Fruit fly (Drosophila melanogaster): ENCODE results near the gene CG2993.

The CG2993 gene

DNA sequence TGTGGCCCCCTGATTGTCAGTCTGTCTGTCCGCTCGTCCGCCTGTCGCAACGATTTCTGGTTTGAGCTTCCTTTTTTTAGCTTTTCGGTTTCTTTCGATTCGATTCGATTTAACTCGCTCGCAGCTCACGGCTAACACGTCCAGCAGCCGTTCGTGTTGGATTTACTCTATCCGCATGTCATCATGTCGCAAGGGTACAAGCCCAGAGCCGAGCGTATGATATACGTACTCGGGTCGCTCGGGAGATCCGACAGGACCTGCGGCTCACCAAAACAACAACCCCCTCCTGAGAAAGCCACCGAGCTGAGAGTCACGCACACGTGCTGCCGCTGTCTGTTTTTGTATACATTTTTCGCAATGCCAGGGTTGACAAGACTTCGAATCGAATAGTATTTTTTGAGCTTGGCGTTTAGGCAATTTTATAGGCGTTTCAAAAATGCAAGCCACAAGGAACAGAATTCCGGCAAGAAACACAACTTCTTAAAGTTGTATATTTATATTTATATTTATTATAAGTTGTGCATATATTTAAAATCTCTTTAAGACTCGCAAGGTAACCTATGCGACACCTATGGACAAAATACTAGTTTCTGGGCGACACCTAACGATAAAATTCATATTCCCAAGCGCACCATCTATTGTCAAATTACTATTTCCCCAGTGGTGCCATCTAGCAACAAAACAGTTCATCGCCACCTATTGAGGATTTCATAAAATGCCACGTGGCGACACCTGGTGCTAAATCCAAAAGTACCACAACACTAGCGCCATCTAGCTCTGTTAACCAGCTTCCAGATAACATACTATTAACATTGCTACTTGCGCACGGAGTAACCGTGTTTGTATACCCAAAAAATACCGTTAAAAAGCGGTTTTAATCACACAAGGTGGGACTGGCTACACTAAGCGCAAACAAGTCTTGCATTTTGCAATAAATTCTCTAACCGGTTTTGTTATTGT lies at the start of gene CG2993, which contains the start of gene sgll:
CG2993 (minus strand) TSS at position 353 of the 960 bp plus-strand sequence.
sgll (plus strand) TSS at position 871 of the 960 bp plus-strand sequence.
- TF ChIP-seq toe (GFP tag; optimal IDR thresholded peaks at IDR 0.05) (peak; percentile 85), CG7101 (tag; optimal IDR thresholded peaks at IDR 0.05) (peak; percentile 78), bab1 (GFP tag; optimal IDR thresholded peaks at IDR 0.05) (peak; percentile 65), CG1620 (GFP tag; optimal IDR thresholded peaks at IDR 0.05) (peak; percentile 96), CG5204 (GFP tag; optimal IDR thresholded peaks at IDR 0.05) (peak; percentile 59), tj (GFP tag; optimal IDR thresholded peaks at IDR 0.05) (no peak), Crg-1 (GFP tag; optimal IDR thresholded peaks at IDR 0.05) (peak; percentile 88), CG14711 (tag; optimal IDR thresholded peaks at IDR 0.05) (peak; percentile 54), CG11617 (GFP tag; optimal IDR thresholded peaks at IDR 0.05) (peak; percentile 12), ovo (GFP tag; optimal IDR thresholded peaks at IDR 0.05) (peak; percentile 97), Hr96 (GFP tag; optimal IDR thresholded peaks at IDR 0.05) (peak; percentile 92), Mnt (GFP tag; optimal IDR thresholded peaks at IDR 0.05) (peak; percentile 86), Clk (GFP tag; optimal IDR thresholded peaks at IDR 0.05) (peak; percentile 20), CG33017 (tag; optimal IDR thresholded peaks at IDR 0.05) (peak; percentile 39), cic (GFP tag; optimal IDR thresholded peaks at IDR 0.05) (peak; percentile 27), CG12768 (GFP tag; optimal IDR thresholded peaks at IDR 0.05) (peak; percentile 55), kay (GFP tag; ENCODE audit: borderline replicate concordance) (no peak), pad (GFP tag; optimal IDR thresholded peaks at IDR 0.05) (peak; percentile 77), CG7045 (GFP tag; optimal IDR thresholded peaks at IDR 0.05) (peak; percentile 61), cnc (optimal IDR thresholded peaks at IDR 0.05) (no peak)

DNA sequence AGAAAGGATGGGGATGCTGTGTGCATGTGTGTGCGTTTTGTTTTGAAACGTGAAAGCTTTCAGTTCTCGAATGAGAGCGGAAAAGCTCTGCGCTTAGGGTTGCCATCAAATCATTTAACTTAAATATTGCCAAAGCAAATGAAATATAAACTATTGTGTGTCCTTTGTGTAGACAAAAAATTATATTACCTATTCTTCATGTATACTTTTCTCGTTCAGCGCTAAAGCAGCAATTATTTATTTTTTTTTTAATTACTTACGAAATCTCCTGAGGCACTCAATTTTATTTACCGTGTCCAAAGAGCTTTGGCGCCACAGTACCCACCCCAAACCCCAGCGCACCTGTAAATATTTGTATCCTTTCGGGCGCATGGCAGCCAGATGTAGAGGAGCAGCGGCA lies 11.7 kb upstream of the CG2993 start:
- TF ChIP-seq cnc (optimal IDR thresholded peaks at IDR 0.05) (no peak), pad (GFP tag; optimal IDR thresholded peaks at IDR 0.05) (peak; percentile 2), CG5204 (GFP tag; optimal IDR thresholded peaks at IDR 0.05) (peak; percentile 32), cic (GFP tag; optimal IDR thresholded peaks at IDR 0.05) (peak; percentile 88), kay (GFP tag; ENCODE audit: borderline replicate concordance) (no peak), CG7101 (tag; optimal IDR thresholded peaks at IDR 0.05) (peak; percentile 34), CG7045 (GFP tag; optimal IDR thresholded peaks at IDR 0.05) (peak; percentile 36), Crg-1 (GFP tag; optimal IDR thresholded peaks at IDR 0.05) (no peak), Hr96 (GFP tag; optimal IDR thresholded peaks at IDR 0.05) (peak; percentile 43), toe (GFP tag; optimal IDR thresholded peaks at IDR 0.05) (peak; percentile 68), CG11617 (GFP tag; optimal IDR thresholded peaks at IDR 0.05) (peak; percentile 28), CG33017 (tag; optimal IDR thresholded peaks at IDR 0.05) (peak; percentile 41), CG1620 (GFP tag; optimal IDR thresholded peaks at IDR 0.05) (no peak), CG14711 (tag; optimal IDR thresholded peaks at IDR 0.05) (peak; percentile 69), Clk (GFP tag; optimal IDR thresholded peaks at IDR 0.05) (peak; percentile 52), ovo (GFP tag; optimal IDR thresholded peaks at IDR 0.05) (no peak), CG12768 (GFP tag; optimal IDR thresholded peaks at IDR 0.05) (peak; percentile 49), Mnt (GFP tag; optimal IDR thresholded peaks at IDR 0.05) (peak; percentile 18), tj (GFP tag; optimal IDR thresholded peaks at IDR 0.05) (no peak), bab1 (GFP tag; optimal IDR thresholded peaks at IDR 0.05) (no peak)

DNA sequence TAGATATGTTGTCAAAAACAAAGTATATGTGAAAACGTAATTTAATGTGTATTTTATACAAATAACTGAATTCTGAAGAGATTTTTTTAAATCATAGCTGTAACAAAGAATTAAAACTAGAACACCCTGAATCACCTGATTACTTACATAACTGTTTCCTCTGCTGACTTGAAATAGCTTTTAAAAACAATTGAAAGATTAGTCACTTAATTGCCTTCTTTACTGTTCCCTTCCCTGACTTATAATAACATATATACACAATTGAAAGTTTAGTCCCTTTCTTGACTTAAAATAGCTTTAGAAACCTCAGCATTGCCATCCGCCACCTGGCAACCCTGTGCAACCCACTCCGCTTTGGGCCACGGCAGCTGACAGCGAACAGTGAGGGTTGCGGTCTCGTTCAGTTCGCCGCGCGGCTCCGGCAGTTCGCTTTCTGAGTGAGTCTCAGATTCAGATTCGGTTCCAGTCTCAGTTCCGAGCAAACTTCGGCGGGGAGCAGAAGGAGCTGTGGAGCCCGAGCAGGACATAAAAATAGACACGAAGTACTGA lies 4.2 kb upstream of the CG2993 start, which contains the start of gene CG34384:
CG34384 (plus strand) TSS at position 381 of the 549 bp plus-strand sequence.
- TF ChIP-seq ovo (GFP tag; optimal IDR thresholded peaks at IDR 0.05) (no peak), cnc (optimal IDR thresholded peaks at IDR 0.05) (no peak), CG12768 (GFP tag; optimal IDR thresholded peaks at IDR 0.05) (peak; percentile 61), CG14711 (tag; optimal IDR thresholded peaks at IDR 0.05) (peak; percentile 22), cic (GFP tag; optimal IDR thresholded peaks at IDR 0.05) (no peak), pad (GFP tag; optimal IDR thresholded peaks at IDR 0.05) (peak; percentile 36), CG1620 (GFP tag; optimal IDR thresholded peaks at IDR 0.05) (no peak), toe (GFP tag; optimal IDR thresholded peaks at IDR 0.05) (peak; percentile 70), CG7045 (GFP tag; optimal IDR thresholded peaks at IDR 0.05) (peak; percentile 74), tj (GFP tag; optimal IDR thresholded peaks at IDR 0.05) (peak; percentile 4), Mnt (GFP tag; optimal IDR thresholded peaks at IDR 0.05) (no peak), CG33017 (tag; optimal IDR thresholded peaks at IDR 0.05) (peak; percentile 34), CG5204 (GFP tag; optimal IDR thresholded peaks at IDR 0.05) (peak; percentile 76), Crg-1 (GFP tag; optimal IDR thresholded peaks at IDR 0.05) (no peak), Hr96 (GFP tag; optimal IDR thresholded peaks at IDR 0.05) (peak; percentile 42), Clk (GFP tag; optimal IDR thresholded peaks at IDR 0.05) (no peak), CG7101 (tag; optimal IDR thresholded peaks at IDR 0.05) (no peak), kay (GFP tag; ENCODE audit: borderline replicate concordance) (peak; percentile 32), bab1 (GFP tag; optimal IDR thresholded peaks at IDR 0.05) (no peak), CG11617 (GFP tag; optimal IDR thresholded peaks at IDR 0.05) (peak; percentile 40)

DNA sequence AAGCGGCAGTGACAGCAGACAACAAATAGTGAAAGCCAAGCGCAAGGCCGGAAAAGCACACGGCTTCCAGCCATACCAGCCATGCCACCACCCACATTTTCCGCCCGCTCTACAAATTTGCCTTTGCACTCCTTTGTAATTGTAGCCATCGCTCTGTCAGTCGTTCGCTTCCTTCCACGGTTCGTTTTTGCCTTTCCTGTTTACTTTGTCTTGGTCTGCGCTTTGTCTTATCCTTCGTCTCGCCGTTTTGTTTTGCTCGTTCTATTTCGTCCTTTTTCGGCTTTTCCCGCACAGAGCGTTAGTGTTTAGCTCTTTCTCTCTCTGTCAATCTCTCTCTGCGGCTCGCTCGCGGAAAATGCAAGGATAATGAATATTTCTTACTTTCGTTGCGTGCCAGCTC lies 3.7 kb upstream of the CG2993 start:
- TF ChIP-seq Hr96 (GFP tag; optimal IDR thresholded peaks at IDR 0.05) (no peak), Clk (GFP tag; optimal IDR thresholded peaks at IDR 0.05) (no peak), pad (GFP tag; optimal IDR thresholded peaks at IDR 0.05) (no peak), bab1 (GFP tag; optimal IDR thresholded peaks at IDR 0.05) (no peak), tj (GFP tag; optimal IDR thresholded peaks at IDR 0.05) (no peak), CG12768 (GFP tag; optimal IDR thresholded peaks at IDR 0.05) (no peak), cnc (optimal IDR thresholded peaks at IDR 0.05) (no peak), ovo (GFP tag; optimal IDR thresholded peaks at IDR 0.05) (no peak), CG1620 (GFP tag; optimal IDR thresholded peaks at IDR 0.05) (no peak), CG7045 (GFP tag; optimal IDR thresholded peaks at IDR 0.05) (no peak), cic (GFP tag; optimal IDR thresholded peaks at IDR 0.05) (no peak), kay (GFP tag; ENCODE audit: borderline replicate concordance) (no peak), Mnt (GFP tag; optimal IDR thresholded peaks at IDR 0.05) (no peak), CG14711 (tag; optimal IDR thresholded peaks at IDR 0.05) (no peak), Crg-1 (GFP tag; optimal IDR thresholded peaks at IDR 0.05) (no peak)
